Worm (Caenorhabditis elegans) whole organism, L4 larva: ENCODE data around the gene C44H9.6.
A peak's percentile ranks its signal among the peaks of the same experiment; 100 is the strongest.
"Not testable (repeated sequence)": the region's sequence is repeated elsewhere in the genome, so short reads cannot be mapped to it uniquely, and the experiment has no call there.

Experiments used
- F37D6.2 ChIP-seq: sonication (generic microtip); optimal IDR thresholded peaks from 2 replicates; lab custom pipeline; 2016; ENCODE audit warnings: mild to moderate bottlenecking, missing genetic modification characterization, missing compliant biosample characterization
- F44E2.7 ChIP-seq: fragments of 200-800 bp; sonication (Bioruptor generic); IDR thresholded peaks from 2 replicates; pipeline ENCODE4 v2.1.2; 2022; ENCODE audit warnings: missing genetic modification characterization, missing compliant biosample characterization
- R02D3.7 ChIP-seq: fragments of 150-350 bp; sonication (generic microtip); optimal IDR thresholded peaks from 3 replicates; lab custom pipeline; 2014; ENCODE audit warnings: missing biosample characterization, missing genetic modification characterization
- T26A8.4 ChIP-seq: fragments of 200-800 bp; sonication (Bioruptor generic); IDR thresholded peaks from 2 replicates; pipeline ENCODE4 v1.3.6; 2022; ENCODE audit warnings: missing genetic modification characterization, missing compliant biosample characterization
- Y105C5A.15 ChIP-seq: fragments of 200-800 bp; sonication (Bioruptor generic); IDR thresholded peaks from 2 replicates; pipeline ENCODE4 v1.3.6; 2022; ENCODE audit warnings: missing genetic modification characterization, missing compliant biosample characterization
- Y48G9A.11 ChIP-seq: fragments of 200-800 bp; sonication (Bioruptor generic); IDR thresholded peaks from 2 replicates; pipeline ENCODE4 v1.3.6; 2022; ENCODE audit warnings: missing genetic modification reagents, missing genetic modification characterization, missing compliant biosample characterization
- Y75B8A.6 ChIP-seq: fragments of 200-800 bp; sonication (Bioruptor generic); IDR thresholded peaks from 2 replicates; pipeline ENCODE4 v1.3.6; 2022; ENCODE audit warnings: missing genetic modification reagents, missing genetic modification characterization, missing compliant biosample characterization
- aha-1 ChIP-seq: fragments of 150-350 bp; peaks from one replicate; lab custom pipeline; 2014; ENCODE audit warnings: missing biosample characterization, missing genetic modification characterization
- aly-2 ChIP-seq: sonication (generic microtip); optimal IDR thresholded peaks from 2 replicates; lab custom pipeline; 2018; ENCODE audit warnings: missing biosample characterization, missing genetic modification characterization
- ceh-28 ChIP-seq: fragments of 150-350 bp; optimal IDR thresholded peaks from 2 replicates; lab custom pipeline; 2014; ENCODE audit warnings: missing biosample characterization, missing genetic modification reagents, missing genetic modification characterization
- ctbp-1 ChIP-seq: fragments of 200-800 bp; sonication (Bioruptor generic); IDR thresholded peaks from 2 replicates; pipeline ENCODE4 v1.3.6; 2022; ENCODE audit warnings: missing genetic modification reagents, missing genetic modification characterization, missing compliant biosample characterization
- dmd-8 ChIP-seq: fragments of 200-800 bp; sonication (Bioruptor generic); IDR thresholded peaks from 2 replicates; pipeline ENCODE4 v1.3.6; 2022; ENCODE audit warnings: missing genetic modification characterization, missing compliant biosample characterization
- duxl-1 ChIP-seq: sonication (generic microtip); optimal IDR thresholded peaks from 2 replicates; lab custom pipeline; 2016; ENCODE audit warnings: mild to moderate bottlenecking, missing genetic modification characterization, moderate library complexity, missing compliant biosample characterization; ENCODE audit not compliant: poor library complexity
- egl-27 ChIP-seq: sonication (generic microtip); optimal IDR thresholded peaks from 3 replicates; lab custom pipeline; 2017; ENCODE audit warnings: missing biosample characterization, missing genetic modification reagents, missing genetic modification characterization
- fkh-10 ChIP-seq: fragments of 150-350 bp; optimal IDR thresholded peaks from 2 replicates; lab custom pipeline; 2014; ENCODE audit warnings: missing biosample characterization, missing genetic modification reagents, missing genetic modification characterization
- fos-1 ChIP-seq: fragments of 150-350 bp; optimal IDR thresholded peaks from 2 replicates; lab custom pipeline; 2014; ENCODE audit warnings: missing biosample characterization, missing genetic modification characterization
- hif-1 ChIP-seq, 2 experiments: sonication (generic microtip); optimal IDR thresholded peaks; 2 replicates each; lab custom pipeline; 2016 to 2017; ENCODE audit warnings: missing compliant biosample characterization in 2 of 2, missing genetic modification characterization in 2 of 2, missing genetic modification reagents in 2 of 2, missing genotype in 2 of 2, mild to moderate bottlenecking in 1 of 2
- hlh-11 ChIP-seq: fragments of 200-800 bp; sonication (Bioruptor generic); optimal IDR thresholded peaks from 2 replicates; lab custom pipeline; 2018; ENCODE audit warnings: mild to moderate bottlenecking, missing genetic modification characterization, missing compliant biosample characterization
- hmg-1.1 ChIP-seq: fragments of 200-800 bp; sonication (Bioruptor generic); IDR thresholded peaks from 2 replicates; pipeline ENCODE4 v1.3.6; 2022; ENCODE audit warnings: missing genetic modification reagents, missing genetic modification characterization, missing compliant biosample characterization
- lin-1 ChIP-seq: fragments of 200-800 bp; sonication (Bioruptor generic); IDR thresholded peaks from 2 replicates; pipeline ENCODE4 v1.3.6; 2022; ENCODE audit warnings: missing genetic modification reagents, missing genetic modification characterization, missing compliant biosample characterization
- lin-39 ChIP-seq: fragments of 150-350 bp; optimal IDR thresholded peaks from 2 replicates; lab custom pipeline; 2014; ENCODE audit warnings: missing biosample characterization, missing genetic modification reagents, missing genetic modification characterization
- mdl-1 ChIP-seq, 2 experiments: fragments of 150-350 bp in 1 of 2; sonication (generic microtip) in 1 of 2; optimal IDR thresholded peaks; 2 replicates each; lab custom pipeline; 2014 to 2017; ENCODE audit warnings: missing biosample characterization in 2 of 2, missing genetic modification characterization in 2 of 2
- mes-2 ChIP-seq: sonication (generic microtip); optimal IDR thresholded peaks from 2 replicates; lab custom pipeline; 2016; ENCODE audit warnings: missing genotype, mild to moderate bottlenecking, missing genetic modification characterization, missing compliant biosample characterization; ENCODE audit not compliant: poor library complexity, severe bottlenecking
- mxl-2 ChIP-seq: fragments of 200-800 bp; sonication (Bioruptor generic); conservative IDR thresholded peaks from 2 replicates; pipeline ENCODE4 v1.3.6; 2022; ENCODE audit warnings: missing genetic modification reagents, missing genetic modification characterization, missing compliant biosample characterization
- nhr-10 ChIP-seq: fragments of 150-350 bp; optimal IDR thresholded peaks from 2 replicates; lab custom pipeline; 2014; ENCODE audit warnings: missing biosample characterization, missing genetic modification characterization
- nhr-11 ChIP-seq: fragments of 150-350 bp; optimal IDR thresholded peaks from 2 replicates; lab custom pipeline; 2014; ENCODE audit warnings: missing biosample characterization, missing genetic modification characterization
- nhr-111 ChIP-seq: fragments of 200-800 bp; sonication (Bioruptor generic); optimal IDR thresholded peaks from 2 replicates; lab custom pipeline; 2018; ENCODE audit warnings: mild to moderate bottlenecking, missing genetic modification characterization, missing compliant biosample characterization
- nhr-25 ChIP-seq: sonication (generic microtip); optimal IDR thresholded peaks from 2 replicates; lab custom pipeline; 2017; ENCODE audit warnings: missing genetic modification characterization, mild to moderate bottlenecking, missing compliant biosample characterization, antibody characterized with exemption, moderate library complexity, borderline replicate concordance; ENCODE audit not compliant: insufficient read depth
- nhr-48 ChIP-seq: sonication (generic microtip); optimal IDR thresholded peaks from 2 replicates; lab custom pipeline; 2016; ENCODE audit warnings: mild to moderate bottlenecking, missing genetic modification characterization, missing compliant biosample characterization
- nhr-6 ChIP-seq: fragments of 150-350 bp; optimal IDR thresholded peaks from 2 replicates; lab custom pipeline; 2014; ENCODE audit warnings: missing biosample characterization, missing genetic modification characterization
- sdz-12 ChIP-seq: fragments of 200-800 bp; sonication (Bioruptor generic); optimal IDR thresholded peaks from 2 replicates; lab custom pipeline; 2018; ENCODE audit warnings: mild to moderate bottlenecking, missing genetic modification characterization, missing compliant biosample characterization
- snpc-1.2 ChIP-seq: fragments of 200-800 bp; sonication (Bioruptor generic); IDR thresholded peaks from 2 replicates; pipeline ENCODE4 v1.3.6; 2022; ENCODE audit warnings: missing genetic modification reagents, missing genetic modification characterization, missing compliant biosample characterization
- snpc-4 ChIP-seq: fragments of 150-350 bp; optimal IDR thresholded peaks from 2 replicates; lab custom pipeline; 2014; ENCODE audit warnings: missing biosample characterization, missing genetic modification characterization
- tag-97 ChIP-seq: fragments of 200-800 bp; sonication (Bioruptor generic); IDR thresholded peaks from 2 replicates; pipeline ENCODE4 v1.3.6; 2022; ENCODE audit warnings: missing genetic modification characterization, missing compliant biosample characterization
- unc-130 ChIP-seq: sonication (generic microtip); optimal IDR thresholded peaks from 2 replicates; lab custom pipeline; 2016; ENCODE audit warnings: missing genetic modification reagents, missing genetic modification characterization, missing compliant biosample characterization
- unc-62 ChIP-seq, 3 experiments: fragments of 150-350 bp in 1 of 3; sonication (generic microtip); optimal IDR thresholded peaks in 2 of 3; peaks in 1 of 3; 1 replicate in 1 of 3; 2 replicates in 2 of 3; lab custom pipeline; 2014 to 2017; ENCODE audit warnings: missing biosample characterization in 3 of 3, missing genetic modification characterization in 3 of 3, missing genetic modification reagents in 3 of 3, missing genotype in 1 of 3
- zag-1 ChIP-seq: fragments of 150-350 bp; optimal IDR thresholded peaks from 2 replicates; lab custom pipeline; 2014; ENCODE audit warnings: missing biosample characterization, missing genetic modification characterization
- zfp-2 ChIP-seq: sonication (generic microtip); optimal IDR thresholded peaks from 2 replicates; lab custom pipeline; 2016; ENCODE audit warnings: mild to moderate bottlenecking, missing genetic modification characterization, missing compliant biosample characterization
- zfp-3 ChIP-seq: fragments of 200-800 bp; sonication (Bioruptor generic); conservative IDR thresholded peaks from 2 replicates; pipeline ENCODE4 v1.3.6; 2022; ENCODE audit warnings: missing genetic modification reagents, missing genetic modification characterization, missing compliant biosample characterization
- zip-2 ChIP-seq: fragments of 150-350 bp; optimal IDR thresholded peaks from 2 replicates; lab custom pipeline; 2014; ENCODE audit warnings: missing biosample characterization, missing genetic modification characterization
- ztf-7 ChIP-seq: fragments of 150-350 bp; optimal IDR thresholded peaks from 2 replicates; lab custom pipeline; 2014; ENCODE audit warnings: missing biosample characterization, missing genetic modification characterization

C44H9.6 gene

DNA sequence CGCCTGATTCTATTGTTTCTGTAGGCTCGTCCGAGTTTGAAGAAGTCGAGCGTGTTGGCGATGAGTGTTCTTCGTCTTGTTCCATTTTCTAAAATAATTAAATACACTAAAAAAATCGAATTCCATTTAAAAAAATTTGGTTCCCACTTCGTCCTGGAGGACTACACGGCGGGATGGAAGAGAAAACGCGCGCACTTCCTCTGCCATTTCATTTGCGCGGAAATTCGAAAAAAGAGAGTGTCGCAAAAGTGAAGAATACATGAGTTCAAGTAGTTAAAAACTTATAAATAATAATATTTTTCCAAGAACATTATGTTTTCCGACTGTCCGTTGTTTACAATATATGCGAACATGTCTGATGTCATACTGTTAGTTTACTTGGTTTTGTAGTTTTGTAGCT lies 24.8 kb upstream of the C44H9.6 start, which contains the start of gene T07F10.3 (continued):
- TF ChIP-seq snpc-1.2 (GFP tag; lab: Robert Waterston, UW) (0 out of 2 replicates have a peak, but pooled peaks have one; percentile 63), hmg-1.1 (GFP tag; lab: Robert Waterston, UW) (0 out of 2 replicates have a peak, but pooled peaks have one; percentile 34), nhr-6 (tag; lab: Kevin White, UChicago) (peak; percentile 97), Y48G9A.11 (GFP tag; lab: Robert Waterston, UW) (peak; percentile 88), F44E2.7 (no peak), ztf-7 (tag; lab: Kevin White, UChicago) (no peak), egl-27 (no peak), unc-62 (GFP tag; optimal IDR thresholded peaks at IDR 0.05 in 1 of 2; lab: Kevin White, UChicago) (no peak), unc-62 (tag; optimal IDR thresholded peaks at IDR 0.05; lab: Kevin White, UChicago) (no peak), zfp-2 (tag; lab: Kevin White, UChicago) (no peak), ctbp-1 (GFP tag; lab: Robert Waterston, UW) (no peak; the same call in 1 of the 2 replicates), Y75B8A.6 (GFP tag; lab: Robert Waterston, UW) (no peak), dmd-8 (GFP tag; lab: Robert Waterston, UW) (no peak), hlh-11 (tag; lab: Kevin White, UChicago) (peak; percentile 64), nhr-11 (tag; lab: Kevin White, UChicago) (peak; percentile 47), nhr-111 (GFP tag; lab: Kevin White, UChicago) (no peak), fkh-10 (GFP tag; lab: Kevin White, UChicago) (no peak), duxl-1 (peak; percentile 87), lin-1 (0 out of 2 replicates have a peak, but pooled peaks have one; percentile 56), zfp-3 (peak; percentile 81; the same call in 1 of the 2 replicates), unc-130 (GFP tag; lab: Kevin White, UChicago) (peak; percentile 93), Y105C5A.15 (GFP tag; lab: Robert Waterston, UW) (no peak), tag-97 (GFP tag; lab: Robert Waterston, UW) (peak; percentile 81; the same call in 1 of the 2 replicates), sdz-12 (GFP tag; lab: Kevin White, UChicago) (peak; percentile 77), mes-2 (tag; lab: Kevin White, UChicago) (peak; percentile 100), snpc-4 (tag; lab: Kevin White, UChicago) (no peak)

DNA sequence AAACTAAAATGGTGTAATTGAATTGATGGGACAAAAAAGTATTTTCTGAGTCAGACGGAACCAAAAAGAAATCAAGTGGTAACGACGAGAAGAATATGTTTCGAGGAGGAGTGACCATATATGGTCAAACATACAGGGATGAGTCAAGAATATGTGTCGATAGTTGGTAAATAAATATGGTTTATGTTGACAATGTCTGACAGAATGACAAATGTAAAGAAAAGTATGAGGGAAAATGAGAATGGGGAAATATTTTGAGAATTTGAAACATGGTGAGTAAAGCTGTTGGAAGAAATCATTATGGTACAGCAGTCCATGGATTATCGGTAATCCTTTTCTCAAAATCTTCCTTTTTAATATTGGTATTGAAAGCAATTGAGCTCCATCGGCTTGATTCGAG lies 22.9 kb upstream of the C44H9.6 start, which contains the start of gene nspg-1:
nspg-1 (minus strand) TSS at position 101 of the 400 bp plus-strand sequence.
- TF ChIP-seq nhr-6 (tag; lab: Kevin White, UChicago) (peak; percentile 27), unc-130 (GFP tag; lab: Kevin White, UChicago) (no peak)

DNA sequence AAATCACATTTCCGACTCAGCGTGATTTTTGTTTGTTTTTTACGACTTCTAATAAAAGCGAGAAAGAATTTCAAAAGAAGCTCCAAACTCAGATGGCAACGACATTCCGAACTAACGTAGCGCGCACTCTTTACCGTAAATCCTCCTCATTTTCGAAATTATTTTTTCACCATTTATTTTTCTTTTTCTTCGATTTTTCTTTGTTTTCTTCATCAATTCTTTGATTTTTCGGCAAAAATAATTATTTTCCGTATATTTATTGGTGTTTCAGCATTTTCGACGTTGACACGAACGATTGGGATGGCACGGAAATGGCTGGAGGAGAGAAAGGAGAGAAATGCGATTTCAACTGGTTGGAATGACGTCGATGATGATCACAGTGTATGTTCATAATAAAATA lies 20.5 kb upstream of the C44H9.6 start, which contains the start of gene T07F10.5:
T07F10.5 (plus strand) TSS at position 301 of the 400 bp plus-strand sequence.
- TF ChIP-seq lin-39; zag-1 (tag; lab: Kevin White, UChicago); ceh-28 (tag; lab: Kevin White, UChicago): not testable (repeated sequence)

DNA sequence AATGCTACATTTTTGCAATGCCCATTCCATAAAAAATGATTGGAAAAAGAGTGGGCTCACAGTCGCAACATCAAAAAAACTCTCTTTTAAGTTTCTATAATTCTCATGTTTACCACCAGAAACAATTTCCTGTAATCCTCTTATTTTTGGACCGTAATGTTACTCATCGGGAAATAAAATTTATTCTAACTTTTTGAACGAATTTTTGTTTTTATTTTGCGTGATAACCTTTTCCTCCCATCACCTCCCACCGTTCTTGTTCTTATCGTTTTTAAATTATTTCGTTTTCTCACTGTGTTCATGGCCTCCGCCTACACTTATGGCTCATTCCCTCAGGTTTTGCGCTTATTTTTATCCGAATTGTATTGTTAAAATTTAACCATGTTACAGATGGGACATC lies 14.0 kb upstream of the C44H9.6 start, which contains the start of gene anp-1:
anp-1 (plus strand) TSS at position 301 of the 400 bp plus-strand sequence.
- TF ChIP-seq fos-1 (tag; lab: Kevin White, UChicago) (no peak), aha-1 (no peak), snpc-4 (tag; lab: Kevin White, UChicago) (no peak), hif-1 (tag; optimal IDR thresholded peaks at IDR 0.05; lab: Kevin White, UChicago) (no peak), fkh-10 (GFP tag; lab: Kevin White, UChicago) (no peak), Y105C5A.15 (GFP tag; lab: Robert Waterston, UW) (no peak), zfp-2 (tag; lab: Kevin White, UChicago) (no peak)

DNA sequence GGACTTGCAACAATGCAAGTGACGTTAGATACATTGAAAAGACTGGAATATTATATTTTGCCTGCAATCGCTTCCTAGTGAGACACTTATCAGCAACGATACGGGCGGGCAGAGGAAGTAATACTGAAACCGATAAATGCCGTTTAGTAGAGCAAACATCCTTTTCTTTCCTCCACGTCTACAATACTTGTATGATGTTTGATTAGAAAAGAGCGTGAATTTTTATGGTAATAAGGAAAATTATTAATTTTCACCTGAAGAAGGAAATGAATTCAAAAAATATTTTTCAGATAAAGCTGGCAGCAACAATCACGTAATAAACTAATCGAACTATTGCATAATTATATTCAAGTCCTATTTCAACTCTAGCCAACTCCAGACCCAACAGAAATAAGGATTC lies 9.6 kb upstream of the C44H9.6 start, which contains the start of gene C44H9.7:
C44H9.7 (minus strand) TSS at position 101 of the 400 bp plus-strand sequence.
- TF ChIP-seq aly-2 (tag; lab: Kevin White, UChicago) (no peak), nhr-111 (GFP tag; lab: Kevin White, UChicago) (no peak), F37D6.2 (tag; lab: Kevin White, UChicago) (no peak), T26A8.4 (no peak), nhr-10 (no peak), mxl-2 (no peak), unc-62 (GFP tag; optimal IDR thresholded peaks at IDR 0.05 in 1 of 2; lab: Kevin White, UChicago) (no peak), unc-62 (tag; optimal IDR thresholded peaks at IDR 0.05; lab: Kevin White, UChicago) (no peak), nhr-6 (tag; lab: Kevin White, UChicago) (no peak), mdl-1 (tag; optimal IDR thresholded peaks at IDR 0.05; lab: Kevin White, UChicago) (no peak), R02D3.7 (no peak), snpc-4 (tag; lab: Kevin White, UChicago) (no peak), hif-1 (tag; optimal IDR thresholded peaks at IDR 0.05; lab: Kevin White, UChicago) (no peak), nhr-48 (tag; lab: Kevin White, UChicago) (no peak), nhr-25 (no peak), zfp-3 (no peak), zip-2 (no peak)
